Fruit fly (Drosophila melanogaster): ENCODE results near the gene Kif19A.
A peak's percentile ranks its signal among the peaks of the same experiment; 100 is the strongest.

DNA sequence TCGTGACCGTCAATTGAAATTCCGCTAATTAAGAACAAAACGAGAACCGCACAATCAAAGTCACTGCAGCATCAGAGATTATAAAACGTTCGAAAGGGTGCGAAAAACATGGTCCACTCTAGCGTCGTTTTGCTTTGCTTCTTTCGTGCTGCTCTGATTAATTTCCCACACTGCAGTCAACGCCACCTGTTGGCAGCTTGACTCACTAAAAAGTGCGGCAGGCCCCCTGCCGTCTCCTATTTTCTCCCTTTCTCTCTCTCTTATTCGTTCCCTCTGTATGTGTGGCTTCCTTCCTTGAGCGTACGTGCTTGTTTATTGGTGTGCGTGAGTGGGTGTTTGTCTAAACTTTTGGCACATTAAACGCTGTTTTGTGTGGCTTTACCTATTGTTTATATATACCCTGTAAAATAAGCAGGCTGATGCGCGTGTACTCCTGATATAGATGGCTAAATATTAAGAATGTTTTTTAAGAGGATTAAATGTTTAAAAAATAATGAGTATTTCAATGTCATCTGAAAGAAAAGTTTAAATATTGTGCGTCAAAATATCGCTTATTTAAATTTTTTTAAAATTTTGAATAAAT is 19.6 kb downstream of the Kif19A start:
- TF ChIP-seq CG2199 (GFP tag; IDR thresholded peaks at IDR 0.05) = 0 out of 3 replicates have a peak, but pooled peaks have one; percentile 64
- TF ChIP-seq sima (GFP tag; optimal IDR thresholded peaks at IDR 0.05) = no peak
- no peak for TF ChIP-seq emc (GFP tag; optimal IDR thresholded peaks at IDR 0.05)
- TF ChIP-seq Trl (optimal IDR thresholded peaks at IDR 0.05) = peak in 1 of 2 experiments; percentile 25
- no peak for TF ChIP-seq Trl (GFP tag; optimal IDR thresholded peaks at IDR 0.05)
- TF ChIP-seq ap (GFP tag; IDR thresholded peaks at IDR 0.05) = no peak
- TF ChIP-seq TFAM (GFP tag; optimal IDR thresholded peaks at IDR 0.05) = no peak
- no peak for TF ChIP-seq tx (GFP tag; optimal IDR thresholded peaks at IDR 0.05)
